Fruit fly (Drosophila melanogaster): ENCODE data around the gene CG17298.

CG17298 gene

DNA sequence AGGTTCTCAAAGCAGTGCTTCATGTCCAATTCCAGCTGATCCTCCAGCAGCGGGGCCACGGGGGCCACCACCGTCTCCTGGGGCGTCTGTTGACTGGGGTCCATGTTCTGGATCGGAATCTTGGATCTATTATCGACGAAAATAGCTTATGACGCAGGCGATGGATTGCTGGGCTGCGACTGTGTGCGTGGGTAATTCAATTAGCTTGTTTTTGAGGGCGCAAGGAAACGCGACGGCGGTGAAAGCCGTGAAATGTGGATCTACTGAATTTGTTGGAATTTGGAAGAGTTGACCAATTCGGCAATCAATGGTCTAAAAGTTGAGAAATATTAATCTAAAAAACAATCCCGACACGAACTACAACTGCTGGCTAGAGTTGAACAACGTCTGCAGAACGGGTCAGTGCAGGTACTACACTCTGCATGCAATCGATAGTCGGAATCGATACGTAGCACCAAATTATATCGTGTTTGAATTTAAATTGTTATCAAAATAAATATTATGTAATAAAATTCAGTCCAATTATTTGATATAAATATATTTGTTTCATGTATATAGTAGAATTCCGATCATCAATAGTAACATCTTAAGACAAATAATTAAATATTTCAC lies 9.5 kb upstream of the CG17298 start, which contains the start of gene CG3308 (continued):
- no peak for TF ChIP-seq klu (GFP tag; IDR thresholded peaks at IDR 0.05)
- peak; percentile 47 for TF ChIP-seq CG7987 (GFP tag; optimal IDR thresholded peaks at IDR 0.05)
- TF ChIP-seq CG34422 (GFP tag; IDR thresholded peaks at IDR 0.05) = peak; percentile 39; the same call in 2 of the 3 replicates
- TF ChIP-seq pum (GFP tag; optimal IDR thresholded peaks at IDR 0.05) = peak; percentile 24
- no peak for TF ChIP-seq trh (GFP tag; optimal IDR thresholded peaks at IDR 0.05)
- no peak for TF ChIP-seq Sox102F (GFP tag; optimal IDR thresholded peaks at IDR 0.05)
- TF ChIP-seq CG1024 (GFP tag; IDR thresholded peaks at IDR 0.05) = no peak
- no peak for TF ChIP-seq CG4360 (GFP tag; IDR thresholded peaks at IDR 0.05)
- no peak for TF ChIP-seq eve (GFP tag; optimal IDR thresholded peaks at IDR 0.05)
- TF ChIP-seq pb (GFP tag; optimal IDR thresholded peaks at IDR 0.05) = no peak
- no peak for TF ChIP-seq CG16863 (GFP tag; optimal IDR thresholded peaks at IDR 0.05)
- TF ChIP-seq Hand (GFP tag; optimal IDR thresholded peaks at IDR 0.05) = no peak
- no peak for TF ChIP-seq ham (GFP tag; IDR thresholded peaks at IDR 0.05)
- no peak for TF ChIP-seq jigr1 (GFP tag; IDR thresholded peaks at IDR 0.05)
- no peak for TF ChIP-seq CG9609 (GFP tag; optimal IDR thresholded peaks at IDR 0.05)
- TF ChIP-seq ab (GFP tag; optimal IDR thresholded peaks at IDR 0.05) = no peak
- TF ChIP-seq CG15011 (GFP tag; optimal IDR thresholded peaks at IDR 0.05) = no peak
- no peak for TF ChIP-seq HLH3B (GFP tag; IDR thresholded peaks at IDR 0.05)
- TF ChIP-seq chm (GFP tag; IDR thresholded peaks at IDR 0.05) = 0 out of 2 replicates have a peak, but pooled peaks have one; percentile 29
- TF ChIP-seq Meics (GFP tag; optimal IDR thresholded peaks at IDR 0.05) = peak; percentile 33
- no peak for TF ChIP-seq pho (GFP tag; optimal IDR thresholded peaks at IDR 0.05)
- TF ChIP-seq eyg (GFP tag; optimal IDR thresholded peaks at IDR 0.05) = no peak
- peak; percentile 80 for TF ChIP-seq CG9932 (GFP tag; IDR thresholded peaks at IDR 0.05)
- no peak for TF ChIP-seq ftz-f1 (GFP tag; optimal IDR thresholded peaks at IDR 0.05)
- TF ChIP-seq lbe (GFP tag; optimal IDR thresholded peaks at IDR 0.05) = peak; percentile 50
- TF ChIP-seq Atf3 (GFP tag; optimal IDR thresholded peaks at IDR 0.05) = peak; percentile 14
- TF ChIP-seq caup (GFP tag; optimal IDR thresholded peaks at IDR 0.05; ENCODE audit: severe bottlenecking) = peak; percentile 76
- no peak for TF ChIP-seq CG3065 (GFP tag; optimal IDR thresholded peaks at IDR 0.05)
- no peak for TF ChIP-seq dan (GFP tag; IDR thresholded peaks at IDR 0.05)
- TF ChIP-seq CG17385 (GFP tag; optimal IDR thresholded peaks at IDR 0.05) = peak; percentile 28
- TF ChIP-seq wor (GFP tag; IDR thresholded peaks at IDR 0.05) = no peak
- peak; percentile 36 for TF ChIP-seq CG10543 (GFP tag; optimal IDR thresholded peaks at IDR 0.05)
- TF ChIP-seq Bdp1 (GFP tag; optimal IDR thresholded peaks at IDR 0.05) = peak; percentile 33
- peak in 1 of 2 experiments; percentile 95 for TF ChIP-seq Pdp1 (GFP tag; optimal IDR thresholded peaks at IDR 0.05)
- no peak for TF ChIP-seq CG6683 (GFP tag; optimal IDR thresholded peaks at IDR 0.05)
- no peak for TF ChIP-seq CG5953 (GFP tag; IDR thresholded peaks at IDR 0.05)
- TF ChIP-seq CG33213 (GFP tag; optimal IDR thresholded peaks at IDR 0.05) = peak; percentile 49
- no peak for TF ChIP-seq Stat92E (GFP tag; optimal IDR thresholded peaks at IDR 0.05)
- TF ChIP-seq Optix (GFP tag; IDR thresholded peaks at IDR 0.05) = no peak
- no peak for TF ChIP-seq hth (optimal IDR thresholded peaks at IDR 0.05)
- TF ChIP-seq Mrtf (GFP tag; IDR thresholded peaks at IDR 0.05) = no peak
- no peak for TF ChIP-seq CG14667 (GFP tag; IDR thresholded peaks at IDR 0.05)
- TF ChIP-seq az2 (GFP tag; optimal IDR thresholded peaks at IDR 0.05) = peak; percentile 35
- TF ChIP-seq lola (GFP tag; optimal IDR thresholded peaks at IDR 0.05) = no peak
- TF ChIP-seq HmgD (GFP tag; optimal IDR thresholded peaks at IDR 0.05) = peak; percentile 7
- peak; percentile 61 for TF ChIP-seq B-H2 (GFP tag; optimal IDR thresholded peaks at IDR 0.05)
- peak; percentile 13 for TF ChIP-seq BtbVII (GFP tag; optimal IDR thresholded peaks at IDR 0.05)
- no peak for TF ChIP-seq gcm2 (GFP tag; optimal IDR thresholded peaks at IDR 0.05)
- TF ChIP-seq CG1792 (GFP tag; optimal IDR thresholded peaks at IDR 0.05) = no peak
- no peak for TF ChIP-seq stc (GFP tag; IDR thresholded peaks at IDR 0.05)
- no peak for TF ChIP-seq Hey (tag; optimal IDR thresholded peaks at IDR 0.05)

Data from whole organism, embryonic.